Worm (Caenorhabditis elegans): ENCODE results near the gene K10H10.6.

Gene K10H10.6

DNA sequence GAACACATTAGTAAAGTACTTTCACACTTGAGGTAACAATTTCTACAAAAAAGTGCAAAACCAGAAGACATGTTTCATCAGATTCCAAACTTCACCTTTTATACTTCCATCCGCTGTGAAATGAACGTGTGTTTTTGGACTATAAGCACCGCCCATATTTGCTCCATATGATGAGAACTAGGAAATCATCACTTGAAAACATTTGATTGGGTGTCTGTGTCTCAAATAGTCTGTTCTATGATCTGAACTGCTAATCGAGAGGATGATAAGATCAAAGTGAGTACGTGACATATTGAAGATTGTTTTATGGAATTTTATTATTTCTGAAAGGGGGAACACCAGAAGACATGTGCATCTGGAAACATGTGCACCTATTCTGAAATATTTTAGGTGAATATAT lies 7.8 kb upstream of the K10H10.6 start:
- no peak for TF ChIP-seq unc-30 (tag; optimal IDR thresholded peaks at IDR 0.05)
- TF ChIP-seq lin-14 (GFP tag; optimal IDR thresholded peaks at IDR 0.05) = peak; percentile 34
- peak in 4 of 6 experiments; percentile 22 to 47 (median 31) for TF ChIP-seq elt-3 (tag; optimal IDR thresholded peaks at IDR 0.05)
- peak; percentile 9 for TF ChIP-seq snu-23 (GFP tag; optimal IDR thresholded peaks at IDR 0.05)
- TF ChIP-seq efl-1 (optimal IDR thresholded peaks at IDR 0.05) = no peak
- peak in 1 of 2 experiments; percentile 27 for TF ChIP-seq efl-1 (GFP tag; optimal IDR thresholded peaks at IDR 0.05 in 1 of 2)
- TF ChIP-seq blmp-1 (tag; optimal IDR thresholded peaks at IDR 0.05) = peak; percentile 39
- no peak for TF ChIP-seq Y116A8C.19 (tag; optimal IDR thresholded peaks at IDR 0.05; ENCODE audit: borderline replicate concordance)
- TF ChIP-seq pag-3 (tag; optimal IDR thresholded peaks at IDR 0.05; ENCODE audit: borderline replicate concordance, insufficient read depth) = no peak
- 0 out of 2 replicates have a peak, but pooled peaks have one; percentile 14 for TF ChIP-seq nhr-19 (GFP tag; conservative IDR thresholded peaks at IDR 0.05)
- peak; percentile 44 for TF ChIP-seq skn-1 (tag; optimal IDR thresholded peaks at IDR 0.05)
- TF ChIP-seq nhr-90 (tag; optimal IDR thresholded peaks at IDR 0.05; ENCODE audit: poor library complexity) = peak; percentile 12
- peak; percentile 45 for TF ChIP-seq nhr-20 (tag; optimal IDR thresholded peaks at IDR 0.05)

DNA sequence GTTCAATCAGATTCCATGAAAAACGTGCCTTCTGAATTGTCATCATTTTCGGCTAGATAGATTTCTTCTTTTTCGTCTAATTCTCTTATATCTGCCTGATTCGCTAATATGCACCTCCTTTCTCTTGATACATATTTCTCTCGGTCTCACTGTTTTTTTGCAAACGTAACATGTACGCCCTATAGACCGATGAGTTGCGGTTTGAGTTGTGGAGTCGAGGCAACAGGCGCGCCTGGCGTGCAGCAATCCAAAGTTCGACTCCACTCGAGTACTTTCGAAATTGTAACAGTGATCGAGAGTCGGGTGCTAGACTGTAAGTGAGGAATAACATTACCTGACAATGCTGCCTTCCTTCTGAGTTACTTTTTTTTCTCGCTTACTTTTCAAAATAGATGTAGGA lies 6.3 kb upstream of the K10H10.6 start:
- TF ChIP-seq nhr-28 (tag; optimal IDR thresholded peaks at IDR 0.05) (no peak), hlh-4 (tag; optimal IDR thresholded peaks at IDR 0.05) (no peak), nhr-84 (tag; optimal IDR thresholded peaks at IDR 0.05) (no peak), xbp-1 (tag; optimal IDR thresholded peaks at IDR 0.05) (peak; percentile 68), nhr-237 (tag; optimal IDR thresholded peaks at IDR 0.05) (peak; percentile 3), rnt-1 (tag; optimal IDR thresholded peaks at IDR 0.05) (peak; percentile 90), nhr-85 (tag) (peak; percentile 94), lir-3 (tag; optimal IDR thresholded peaks at IDR 0.05; ENCODE audit: poor library complexity) (peak; percentile 83), ets-5 (GFP tag; IDR thresholded peaks at IDR 0.05) (no peak), nhr-71 (tag; optimal IDR thresholded peaks at IDR 0.05) (peak; percentile 86), nhr-90 (tag; optimal IDR thresholded peaks at IDR 0.05; ENCODE audit: poor library complexity) (peak; percentile 94), ztf-4 (tag; optimal IDR thresholded peaks at IDR 0.05) (peak; percentile 18), fkh-8 (tag; optimal IDR thresholded peaks at IDR 0.05) (peak; percentile 39), C34B4.2 (tag; optimal IDR thresholded peaks at IDR 0.05) (no peak), hlh-17 (GFP tag; optimal IDR thresholded peaks at IDR 0.05; ENCODE audit: borderline replicate concordance) (no peak), elt-2 (tag; optimal IDR thresholded peaks at IDR 0.05) (peak; percentile 65), snpc-4 (tag; optimal IDR thresholded peaks at IDR 0.05) (peak; percentile 75), sup-37 (GFP tag; optimal IDR thresholded peaks at IDR 0.05) (no peak), ztf-11 (tag; optimal IDR thresholded peaks at IDR 0.05) (peak in 1 of 2 experiments; percentile 66), tlp-1 (tag; optimal IDR thresholded peaks at IDR 0.05) (no peak), nhr-47 (tag; optimal IDR thresholded peaks at IDR 0.05) (peak; percentile 86), zag-1 (tag; optimal IDR thresholded peaks at IDR 0.05) (no peak), ces-1 (GFP tag; optimal IDR thresholded peaks at IDR 0.05) (no peak), isw-1 (GFP tag; IDR thresholded peaks at IDR 0.05) (no peak), nhr-12 (tag; optimal IDR thresholded peaks at IDR 0.05) (no peak), tbx-2 (tag; optimal IDR thresholded peaks at IDR 0.05) (peak; percentile 83), dsc-1 (tag; optimal IDR thresholded peaks at IDR 0.05) (peak; percentile 67), fkh-10 (GFP tag; optimal IDR thresholded peaks at IDR 0.05) (peak; percentile 8), pax-3 (tag; optimal IDR thresholded peaks at IDR 0.05) (peak; percentile 76), lin-13 (GFP tag; optimal IDR thresholded peaks at IDR 0.05) (peak; percentile 32), ceh-82 (tag; optimal IDR thresholded peaks at IDR 0.05) (peak; percentile 26 to 56 (median 48)), ceh-8 (GFP tag; optimal IDR thresholded peaks at IDR 0.05) (peak; percentile 41), nhr-20 (tag; optimal IDR thresholded peaks at IDR 0.05) (peak; percentile 92), unc-130 (tag; optimal IDR thresholded peaks at IDR 0.05) (peak; percentile 78), sox-4 (tag; optimal IDR thresholded peaks at IDR 0.05) (peak; percentile 24), nhr-11 (tag; optimal IDR thresholded peaks at IDR 0.05) (peak; percentile 30), dpl-1 (GFP tag; optimal IDR thresholded peaks at IDR 0.05) (peak; percentile 30 to 67 (median 58)), lin-39 (tag; optimal IDR thresholded peaks at IDR 0.05) (no peak), vab-15 (tag; optimal IDR thresholded peaks at IDR 0.05) (peak; percentile 57), ama-1 (optimal IDR thresholded peaks at IDR 0.05) (no peak), ceh-88 (GFP tag; IDR thresholded peaks at IDR 0.05) (peak; percentile 54)

All from whole organism, L1 larva.